Worm (Caenorhabditis elegans) whole organism, L4/young adult: Measurements from ENCODE around the gene irld-65.

Experiments used
- W03F9.2 ChIP-seq: fragments of 150-350 bp; optimal IDR thresholded peaks from 2 replicates; lab custom pipeline; 2014; ENCODE audit warnings: missing biosample characterization, missing genetic modification characterization
- dao-5 ChIP-seq: sonication (generic microtip); optimal IDR thresholded peaks from 2 replicates; lab custom pipeline; 2016; ENCODE audit warnings: missing genotype, missing genetic modification characterization, moderate library complexity, missing compliant biosample characterization
- him-1 ChIP-seq: sonication (generic microtip); optimal IDR thresholded peaks from 2 replicates; lab custom pipeline; 2016; ENCODE audit warnings: missing genotype, missing genetic modification reagents, missing genetic modification characterization, missing compliant biosample characterization

- no peak for TF ChIP-seq dao-5 (tag; lab: Kevin White, UChicago)
- TF ChIP-seq W03F9.2 = no peak
- no peak for TF ChIP-seq him-1
Measured at ce11 chrII:2937852-2938251, at the start of gene irld-65.
